Worm (Caenorhabditis elegans): ENCODE results near the gene enri-2.

The enri-2 gene

ce11 chrX:14502116-14502587 lies 43.5 kb upstream of the enri-2 start:
- TF ChIP-seq egl-43 (GFP tag; IDR thresholded peaks at IDR 0.05) (no peak), vab-7 (GFP tag; IDR thresholded peaks at IDR 0.05) (no peak), madf-5 (GFP tag; IDR thresholded peaks at IDR 0.05) (no peak), F10B5.3 (tag; optimal IDR thresholded peaks at IDR 0.05) (no peak), cey-2 (tag; optimal IDR thresholded peaks at IDR 0.05; ENCODE audit: borderline replicate concordance, insufficient read depth) (peak; percentile 24), unc-39 (tag; optimal IDR thresholded peaks at IDR 0.05) (no peak), nhr-77 (tag; optimal IDR thresholded peaks at IDR 0.05) (peak; percentile 76), nhr-42 (GFP tag; IDR thresholded peaks at IDR 0.05) (no peak), lim-7 (GFP tag; IDR thresholded peaks at IDR 0.05) (no peak), spr-1 (tag; optimal IDR thresholded peaks at IDR 0.05) (peak; percentile 19), nhr-102 (tag; optimal IDR thresholded peaks at IDR 0.05) (peak; percentile 94), mxl-3 (GFP tag; optimal IDR thresholded peaks at IDR 0.05) (peak; percentile 43), hif-1 (tag; optimal IDR thresholded peaks at IDR 0.05) (peak in 1 of 2 experiments; percentile 71), fos-1 (tag; optimal IDR thresholded peaks at IDR 0.05) (no peak), zfp-2 (tag; optimal IDR thresholded peaks at IDR 0.05) (no peak), nhr-48 (tag; optimal IDR thresholded peaks at IDR 0.05) (peak; percentile 92), daf-12 (tag; optimal IDR thresholded peaks at IDR 0.05) (no peak), nhr-237 (tag; optimal IDR thresholded peaks at IDR 0.05) (no peak), zag-1 (tag; optimal IDR thresholded peaks at IDR 0.05) (no peak), aly-2 (tag; optimal IDR thresholded peaks at IDR 0.05) (no peak), lin-39 (tag; optimal IDR thresholded peaks at IDR 0.05) (no peak), arid-1 (GFP tag; conservative IDR thresholded peaks at IDR 0.05) (no peak), ztf-7 (tag; optimal IDR thresholded peaks at IDR 0.05) (no peak), R02D3.7 (tag; optimal IDR thresholded peaks at IDR 0.05) (no peak), nhr-28 (tag; optimal IDR thresholded peaks at IDR 0.05) (peak; percentile 92), nhr-111 (GFP tag; optimal IDR thresholded peaks at IDR 0.05) (no peak), mdt-29 (GFP tag; IDR thresholded peaks at IDR 0.05) (0 out of 2 replicates have a peak, but pooled peaks have one; percentile 63), ceh-32 (tag; optimal IDR thresholded peaks at IDR 0.05; ENCODE audit: poor library complexity) (no peak), madf-9 (GFP tag; conservative IDR thresholded peaks at IDR 0.05) (no peak), gei-8 (GFP tag; optimal IDR thresholded peaks at IDR 0.05) (peak; percentile 77), rbr-2 (tag; optimal IDR thresholded peaks at IDR 0.05) (no peak), mes-2 (tag; optimal IDR thresholded peaks at IDR 0.05; ENCODE audit: poor library complexity, severe bottlenecking) (no peak), ceh-62 (tag; optimal IDR thresholded peaks at IDR 0.05) (no peak), lin-38 (GFP tag; IDR thresholded peaks at IDR 0.05) (peak; percentile 47; the same call in 1 of the 2 replicates), tra-1 (GFP tag; IDR thresholded peaks at IDR 0.05) (peak; percentile 71; the same call in 1 of the 2 replicates), Y48G9A.11 (GFP tag; IDR thresholded peaks at IDR 0.05) (no peak), Y105C5A.15 (GFP tag; IDR thresholded peaks at IDR 0.05) (no peak), lin-13 (GFP tag; optimal IDR thresholded peaks at IDR 0.05) (no peak), attf-4 (tag; optimal IDR thresholded peaks at IDR 0.05) (no peak), ZK546.5 (tag; optimal IDR thresholded peaks at IDR 0.05) (no peak), jun-1 (tag; optimal IDR thresholded peaks at IDR 0.05) (no peak), spr-3 (GFP tag; optimal IDR thresholded peaks at IDR 0.05) (no peak), daf-16 (GFP tag; optimal IDR thresholded peaks at IDR 0.05) (peak in 1 of 2 experiments; percentile 54), daf-16 (tag; optimal IDR thresholded peaks at IDR 0.05) (peak; percentile 95), Y5F2A.4 (GFP tag; optimal IDR thresholded peaks at IDR 0.05) (no peak), saeg-2 (GFP tag; IDR thresholded peaks at IDR 0.05) (peak; percentile 84; the same call in 1 of the 2 replicates), egl-27 (tag; optimal IDR thresholded peaks at IDR 0.05) (no peak), ZK337.2 (GFP tag; IDR thresholded peaks at IDR 0.05) (no peak), F49E8.2 (tag; optimal IDR thresholded peaks at IDR 0.05; ENCODE audit: borderline replicate concordance) (no peak), pha-4 (GFP tag; IDR thresholded peaks at IDR 0.05) (no peak), pha-4 (tag; optimal IDR thresholded peaks at IDR 0.05) (no peak), mep-1 (tag; optimal IDR thresholded peaks at IDR 0.05) (peak; percentile 80)

Measured in whole organism, L4 larva.